Worm (Caenorhabditis elegans) whole organism, L4 larva: ENCODE data around the gene ZK1240.3.

Experiments used
- D1046.2 ChIP-seq: fragments of 200-800 bp; sonication (Bioruptor generic); IDR thresholded peaks from 2 replicates; pipeline ENCODE4 v1.3.6; 2022; ENCODE audit warnings: missing genetic modification characterization, missing compliant biosample characterization
- Y75B8A.6 ChIP-seq: fragments of 200-800 bp; sonication (Bioruptor generic); IDR thresholded peaks from 2 replicates; pipeline ENCODE4 v1.3.6; 2022; ENCODE audit warnings: missing genetic modification reagents, missing genetic modification characterization, missing compliant biosample characterization
- fkh-10 ChIP-seq: fragments of 150-350 bp; optimal IDR thresholded peaks from 2 replicates; lab custom pipeline; 2014; ENCODE audit warnings: missing biosample characterization, missing genetic modification reagents, missing genetic modification characterization
- gei-8 ChIP-seq: fragments of 200-800 bp; sonication (Bioruptor generic); optimal IDR thresholded peaks from 2 replicates; lab custom pipeline; 2018; ENCODE audit warnings: mild to moderate bottlenecking, missing genetic modification characterization, missing compliant biosample characterization
- hlh-30 ChIP-seq: sonication (generic microtip); optimal IDR thresholded peaks from 2 replicates; lab custom pipeline; 2017; ENCODE audit warnings: antibody characterized with exemption, mild to moderate bottlenecking, missing genetic modification characterization, missing compliant biosample characterization; ENCODE audit not compliant: insufficient read depth
- lin-38 ChIP-seq: fragments of 200-800 bp; sonication (Bioruptor generic); IDR thresholded peaks from 2 replicates; pipeline ENCODE4 v1.3.6; 2022; ENCODE audit warnings: missing genetic modification reagents, missing genetic modification characterization, missing compliant biosample characterization
- mep-1 ChIP-seq: fragments of 150-350 bp; sonication (generic microtip); optimal IDR thresholded peaks from 3 replicates; lab custom pipeline; 2014; ENCODE audit warnings: missing biosample characterization, missing genetic modification characterization
- nhr-76 ChIP-seq: fragments of 150-350 bp; optimal IDR thresholded peaks from 2 replicates; lab custom pipeline; 2014; ENCODE audit warnings: missing biosample characterization, missing genetic modification characterization
- nhr-77 ChIP-seq: fragments of 150-350 bp; optimal IDR thresholded peaks from 2 replicates; lab custom pipeline; 2014; ENCODE audit warnings: missing biosample characterization, missing genetic modification characterization
- unc-62 ChIP-seq, 3 experiments: fragments of 150-350 bp in 1 of 3; sonication (generic microtip); optimal IDR thresholded peaks in 2 of 3; peaks in 1 of 3; 1 replicate in 1 of 3; 2 replicates in 2 of 3; lab custom pipeline; 2014 to 2017; ENCODE audit warnings: missing biosample characterization in 3 of 3, missing genetic modification characterization in 3 of 3, missing genetic modification reagents in 3 of 3, missing genotype in 1 of 3

DNA sequence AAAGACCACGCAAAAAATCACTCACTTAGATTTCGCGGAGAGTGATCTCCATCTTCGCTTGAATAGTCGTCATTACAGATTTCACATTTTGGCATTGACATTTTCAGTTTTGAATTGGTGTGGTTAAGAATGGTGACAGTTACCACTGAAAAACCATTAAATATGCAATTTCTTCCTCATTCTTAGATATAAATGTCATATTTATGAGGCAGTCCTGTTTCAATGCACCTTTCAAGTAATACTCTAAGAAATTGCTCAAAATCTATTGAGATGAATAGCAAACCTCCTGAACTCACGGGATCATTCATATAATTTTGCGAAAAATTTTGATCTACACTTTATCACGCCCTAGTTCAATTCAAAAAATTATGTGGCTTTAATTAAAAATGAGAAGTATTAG is 28.1 kb upstream of the ZK1240.3 start, which contains the start of gene K09F6.7:
- no peak for TF ChIP-seq mep-1 (tag; lab: Kevin White, UChicago)
- TF ChIP-seq Y75B8A.6 (GFP tag; lab: Robert Waterston, UW): no peak
- no peak for TF ChIP-seq gei-8
- no peak for TF ChIP-seq nhr-76
- TF ChIP-seq D1046.2 (GFP tag; lab: Robert Waterston, UW): no peak
- no peak for TF ChIP-seq nhr-77 (tag; lab: Kevin White, UChicago)
- TF ChIP-seq hlh-30: no peak
- TF ChIP-seq unc-62 (GFP tag; optimal IDR thresholded peaks at IDR 0.05 in 1 of 2; lab: Kevin White, UChicago): no peak
- TF ChIP-seq unc-62 (tag; optimal IDR thresholded peaks at IDR 0.05; lab: Kevin White, UChicago): no peak
- no peak for TF ChIP-seq fkh-10 (GFP tag; lab: Kevin White, UChicago)
- no peak for TF ChIP-seq lin-38
